Fruit fly (Drosophila melanogaster) whole organism, adult: Measurements from ENCODE around the gene Taf8.

Experiments used
- CG14711 ChIP-seq: fragments of 200-800 bp; sonication (Bioruptor generic); optimal IDR thresholded peaks from 2 replicates; lab custom pipeline; 2018; ENCODE audit warnings: missing biosample characterization, mild to moderate bottlenecking, missing genetic modification characterization, moderate library complexity
- pad ChIP-seq: fragments of 200-800 bp; sonication (Bioruptor generic); optimal IDR thresholded peaks from 3 replicates; lab custom pipeline; 2017; ENCODE audit warnings: missing biosample characterization, missing genetic modification characterization, mild to moderate bottlenecking, moderate library complexity, missing genetic modification reagents

DNA sequence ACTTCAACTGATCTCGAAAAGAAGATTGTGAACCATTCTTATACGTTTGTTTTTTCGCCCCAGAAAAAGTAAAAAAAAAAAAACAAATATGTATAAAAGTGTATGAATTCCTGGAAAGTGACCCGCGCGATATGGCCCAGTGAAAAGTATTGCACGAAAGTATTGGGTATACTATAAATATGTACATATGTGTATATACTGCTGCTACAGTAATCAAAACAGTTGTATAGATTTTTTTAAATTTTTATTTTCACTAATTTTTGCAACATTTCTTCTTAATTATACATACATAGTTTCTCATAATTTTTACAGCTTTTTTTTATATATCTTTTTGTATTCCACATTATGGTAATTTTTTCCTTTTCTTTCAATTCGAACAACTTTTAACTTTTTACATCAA, 28.4 kb downstream of the Taf8 start, which contains the start of gene CG43133:
- TF ChIP-seq CG14711 (tag; lab: Kevin White, UChicago) (no peak), pad (GFP tag; lab: Kevin White, UChicago) (no peak)
